Fruit fly (Drosophila melanogaster) whole organism, prepupa: ENCODE results near the gene CG14402.

Source experiments
- CG10631 ChIP-seq: fragments of 200-800 bp; sonication (Bioruptor generic); optimal IDR thresholded peaks from 2 replicates; lab custom pipeline; 2016; ENCODE audit warnings: missing biosample characterization, missing genetic modification characterization
- CG11902 ChIP-seq: fragments of 200-800 bp; sonication (Bioruptor generic); optimal IDR thresholded peaks from 3 replicates; lab custom pipeline; 2016; ENCODE audit warnings: missing biosample characterization, missing genetic modification characterization
- CG15336 ChIP-seq: fragments of 200-800 bp; sonication (Bioruptor generic); IDR thresholded peaks from 2 replicates; pipeline ENCODE4 v1.3.6; 2022; ENCODE audit warnings: missing biosample characterization, missing genetic modification characterization
- CG1621 ChIP-seq: fragments of 200-800 bp; sonication (Bioruptor generic); optimal IDR thresholded peaks from 3 replicates; lab custom pipeline; 2018; ENCODE audit warnings: missing biosample characterization, mild to moderate bottlenecking, missing genetic modification characterization
- CG16779 ChIP-seq: fragments of 200-800 bp; sonication (Bioruptor generic); optimal IDR thresholded peaks from 3 replicates; lab custom pipeline; 2017; ENCODE audit warnings: missing biosample characterization, mild to moderate bottlenecking, missing genetic modification characterization
- CG3032 ChIP-seq: fragments of 200-800 bp; optimal IDR thresholded peaks from 2 replicates; lab custom pipeline; 2019; ENCODE audit warnings: missing biosample characterization, mild to moderate bottlenecking, missing genetic modification characterization, moderate library complexity
- CG31627 ChIP-seq: fragments of 200-800 bp; sonication (Bioruptor generic); optimal IDR thresholded peaks from 3 replicates; lab custom pipeline; 2016; ENCODE audit warnings: missing biosample characterization, missing genetic modification characterization
- CG6163 ChIP-seq: fragments of 200-800 bp; sonication (Bioruptor generic); IDR thresholded peaks from 3 replicates; pipeline ENCODE4 v1.3.6; 2022; ENCODE audit warnings: missing biosample characterization, missing genetic modification characterization
- CG7368 ChIP-seq: fragments of 200-800 bp; sonication (Bioruptor generic); optimal IDR thresholded peaks from 3 replicates; lab custom pipeline; 2016; ENCODE audit warnings: missing biosample characterization, missing genetic modification characterization
- CG8632 ChIP-seq: fragments of 200-800 bp; sonication (Bioruptor generic); optimal IDR thresholded peaks from 3 replicates; lab custom pipeline; 2016; ENCODE audit warnings: missing biosample characterization, missing genetic modification characterization
- CG9139 ChIP-seq: fragments of 200-800 bp; sonication (Bioruptor generic); optimal IDR thresholded peaks from 3 replicates; lab custom pipeline; 2017; ENCODE audit warnings: missing biosample characterization, mild to moderate bottlenecking, missing genetic modification characterization
- Eip75B ChIP-seq: fragments of 200-800 bp; sonication (Bioruptor generic); optimal IDR thresholded peaks from 3 replicates; lab custom pipeline; 2016; ENCODE audit warnings: missing biosample characterization, missing genetic modification characterization
- Eip78C ChIP-seq: fragments of 200-800 bp; sonication (Bioruptor generic); peaks from one replicate; lab custom pipeline; 2016; ENCODE audit warnings: missing biosample characterization, missing genetic modification characterization
- Eip93F ChIP-seq: fragments of 200-800 bp; sonication (Bioruptor generic); optimal IDR thresholded peaks from 2 replicates; lab custom pipeline; 2016; ENCODE audit warnings: missing biosample characterization, mild to moderate bottlenecking, missing genetic modification characterization
- Ets21C ChIP-seq: fragments of 200-800 bp; sonication (Bioruptor generic); optimal IDR thresholded peaks from 3 replicates; lab custom pipeline; 2016; ENCODE audit warnings: missing biosample characterization, missing genetic modification characterization
- Ets96B ChIP-seq: fragments of 200-800 bp; optimal IDR thresholded peaks from 2 replicates; lab custom pipeline; 2019; ENCODE audit warnings: missing biosample characterization, mild to moderate bottlenecking, missing genetic modification characterization, moderate library complexity
- Hr38 ChIP-seq: sonication (Bioruptor generic); optimal IDR thresholded peaks from 2 replicates; lab custom pipeline; 2016; ENCODE audit warnings: missing biosample characterization, missing genetic modification characterization
- Hr4 ChIP-seq: fragments of 200-800 bp; sonication (Bioruptor generic); optimal IDR thresholded peaks from 3 replicates; lab custom pipeline; 2016; ENCODE audit warnings: missing biosample characterization, missing genetic modification characterization
- Lpt ChIP-seq: fragments of 200-800 bp; sonication (Bioruptor generic); optimal IDR thresholded peaks from 3 replicates; lab custom pipeline; 2016; ENCODE audit warnings: missing biosample characterization, missing genetic modification characterization
- Met ChIP-seq: fragments of 200-800 bp; sonication (Bioruptor generic); optimal IDR thresholded peaks from 3 replicates; lab custom pipeline; 2016; ENCODE audit warnings: missing biosample characterization, missing genetic modification characterization
- OdsH ChIP-seq: fragments of 200-800 bp; sonication (Bioruptor generic); optimal IDR thresholded peaks from 3 replicates; lab custom pipeline; 2016; ENCODE audit warnings: missing biosample characterization, missing genetic modification characterization
- Smox ChIP-seq: fragments of 200-800 bp; sonication (Bioruptor generic); optimal IDR thresholded peaks from 3 replicates; lab custom pipeline; 2016; ENCODE audit warnings: missing biosample characterization, missing genetic modification characterization
- Sox102F ChIP-seq: fragments of 200-800 bp; sonication (Bioruptor generic); optimal IDR thresholded peaks from 2 replicates; lab custom pipeline; 2016; ENCODE audit warnings: missing biosample characterization, mild to moderate bottlenecking, missing genetic modification characterization
- achi ChIP-seq: fragments of 200-800 bp; sonication (Bioruptor generic); optimal IDR thresholded peaks from 3 replicates; lab custom pipeline; 2016; ENCODE audit warnings: missing biosample characterization, missing genetic modification characterization
- cyc ChIP-seq: fragments of 200-800 bp; sonication (Bioruptor generic); optimal IDR thresholded peaks from 3 replicates; lab custom pipeline; 2016; ENCODE audit warnings: missing biosample characterization, missing genetic modification characterization
- dsx ChIP-seq: fragments of 200-800 bp; optimal IDR thresholded peaks from 3 replicates; lab custom pipeline; 2019; ENCODE audit warnings: missing biosample characterization, mild to moderate bottlenecking, missing genetic modification characterization, moderate library complexity; ENCODE audit not compliant: poor library complexity, severe bottlenecking
- esn ChIP-seq: fragments of 200-800 bp; sonication (Bioruptor generic); optimal IDR thresholded peaks from 2 replicates; lab custom pipeline; 2016; ENCODE audit warnings: missing biosample characterization, mild to moderate bottlenecking, missing genetic modification characterization, moderate library complexity
- fd85E ChIP-seq: fragments of 200-800 bp; sonication (Bioruptor generic); optimal IDR thresholded peaks from 3 replicates; lab custom pipeline; 2016; ENCODE audit warnings: missing biosample characterization, missing genetic modification characterization
- lz ChIP-seq: fragments of 200-800 bp; sonication (Bioruptor generic); optimal IDR thresholded peaks from 3 replicates; lab custom pipeline; 2016; ENCODE audit warnings: missing biosample characterization, missing genetic modification characterization
- net ChIP-seq: fragments of 200-800 bp; sonication (Bioruptor generic); optimal IDR thresholded peaks from 3 replicates; lab custom pipeline; 2016; ENCODE audit warnings: missing biosample characterization, missing genetic modification characterization
- pdm3 ChIP-seq: fragments of 200-800 bp; sonication (Bioruptor generic); optimal IDR thresholded peaks from 3 replicates; lab custom pipeline; 2016; ENCODE audit warnings: missing biosample characterization, missing genetic modification characterization
- salr ChIP-seq, 2 experiments: fragments of 200-800 bp; sonication (Bioruptor generic); optimal IDR thresholded peaks; 3 replicates each; lab custom pipeline; 2016 to 2018; ENCODE audit warnings: missing biosample characterization in 2 of 2, missing genetic modification characterization in 2 of 2, mild to moderate bottlenecking in 1 of 2
- svp ChIP-seq: fragments of 200-800 bp; sonication (Bioruptor generic); peaks from one replicate; lab custom pipeline; 2016; ENCODE audit warnings: missing biosample characterization, missing genetic modification characterization
- topi ChIP-seq: fragments of 200-800 bp; sonication (Bioruptor generic); optimal IDR thresholded peaks from 3 replicates; lab custom pipeline; 2016; ENCODE audit warnings: missing biosample characterization, missing genetic modification characterization
- vri ChIP-seq: fragments of 200-800 bp; sonication (Bioruptor generic); optimal IDR thresholded peaks from 3 replicates; lab custom pipeline; 2016; ENCODE audit warnings: missing biosample characterization, mild to moderate bottlenecking, missing genetic modification characterization

Gene CG14402

dm6 chr2L:20827045-20827444 is 22.1 kb upstream of the CG14402 start:
- TF ChIP-seq CG6163 (GFP tag; lab: Robert Waterston, UW) = no peak
- no peak for TF ChIP-seq achi (GFP tag; lab: Kevin White, UChicago)
- no peak for TF ChIP-seq Eip93F (GFP tag; lab: Kevin White, UChicago)
- no peak for TF ChIP-seq Ets21C (GFP tag; lab: Kevin White, UChicago)

dm6 chr2L:20828701-20829100 is 20.4 kb upstream of the CG14402 start:
- no peak for TF ChIP-seq CG11902 (GFP tag; lab: Kevin White, UChicago)

DNA sequence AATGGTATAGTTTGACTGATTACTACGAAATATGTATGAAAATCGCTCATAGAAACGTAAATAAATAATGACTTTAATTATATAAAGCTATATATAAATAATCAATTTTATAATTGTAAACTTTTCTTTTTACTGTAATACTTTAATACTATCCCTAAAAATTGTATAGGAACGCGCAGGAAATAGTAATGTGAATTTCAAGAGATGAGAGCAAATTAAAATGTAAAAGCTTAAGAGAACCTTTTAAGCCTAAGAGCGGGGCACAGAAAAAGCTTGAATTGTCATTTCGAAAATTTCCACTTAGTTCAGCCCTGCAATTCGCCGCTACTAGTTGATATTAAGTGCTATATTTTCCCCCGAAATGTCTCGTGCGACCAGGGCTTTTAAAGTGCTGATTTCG is 19.8 kb upstream of the CG14402 start, which contains the start of gene CG31673:
TSS of gene CG31673 (plus strand) at position 301 of the 400 bp plus-strand sequence.
- TF ChIP-seq Sox102F (GFP tag; lab: Kevin White, UChicago) (no peak), fd85E (no peak), salr (GFP tag; optimal IDR thresholded peaks at IDR 0.05; lab: Kevin White, UChicago) (no peak), Hr38 (GFP tag; lab: Kevin White, UChicago) (no peak), dsx (GFP tag; lab: Kevin White, UChicago) (no peak), lz (no peak), CG3032 (tag; lab: Kevin White, UChicago) (no peak), CG7368 (GFP tag; lab: Kevin White, UChicago) (no peak)

DNA sequence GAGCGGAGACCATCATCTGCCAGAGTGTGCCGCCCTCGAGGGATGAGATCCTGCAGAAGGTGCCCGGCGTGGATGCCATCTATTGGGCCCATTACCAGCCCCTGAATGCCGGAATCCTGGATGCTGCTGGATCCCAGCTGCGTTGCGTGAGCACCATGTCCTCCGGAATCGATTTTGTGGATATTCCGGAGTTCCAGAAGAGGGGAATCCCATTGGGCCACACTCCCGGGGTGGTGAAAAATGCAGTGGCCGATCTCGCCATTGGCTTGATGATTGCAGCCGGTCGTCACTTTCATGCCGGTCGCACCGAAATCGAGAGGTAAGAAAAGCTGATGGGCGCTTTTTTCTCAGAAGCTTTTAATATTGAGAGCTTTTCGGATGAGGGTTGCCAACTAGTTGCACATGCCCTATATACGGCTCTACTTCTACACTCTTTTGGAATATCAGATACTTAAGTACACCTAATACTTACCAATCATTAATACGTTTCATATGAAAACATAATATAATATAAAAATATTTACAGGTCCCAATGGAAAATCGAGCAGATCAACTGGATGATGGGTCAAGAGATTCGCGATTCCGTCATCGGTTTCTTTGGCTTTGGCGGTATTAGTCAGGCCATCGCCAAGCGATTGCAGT is 19.2 kb upstream of the CG14402 start:
- TF ChIP-seq topi (GFP tag; lab: Kevin White, UChicago) (peak; percentile 9), CG15336 (GFP tag; lab: Robert Waterston, UW) (no peak), CG10631 (GFP tag; lab: Kevin White, UChicago) (peak; percentile 22), vri (peak; percentile 34), Ets96B (tag; lab: Kevin White, UChicago) (no peak), Met (GFP tag; lab: Kevin White, UChicago) (peak; percentile 7), CG8632 (GFP tag; lab: Kevin White, UChicago) (peak; percentile 6), CG9139 (GFP tag; lab: Kevin White, UChicago) (no peak), CG16779 (no peak), dsx (GFP tag; lab: Kevin White, UChicago) (no peak), OdsH (peak; percentile 24), pdm3 (GFP tag; lab: Kevin White, UChicago) (peak; percentile 23), Hr4 (GFP tag; lab: Kevin White, UChicago) (peak; percentile 6), svp (GFP tag; lab: Kevin White, UChicago) (no peak), CG7368 (GFP tag; lab: Kevin White, UChicago) (no peak), Eip75B (GFP tag; lab: Kevin White, UChicago) (peak; percentile 2), Eip78C (GFP tag; lab: Kevin White, UChicago) (peak; percentile 50), cyc (GFP tag; lab: Kevin White, UChicago) (peak; percentile 32), Lpt (GFP tag; lab: Kevin White, UChicago) (no peak), CG1621 (tag; lab: Kevin White, UChicago) (no peak), CG31627 (GFP tag; lab: Kevin White, UChicago) (no peak), esn (GFP tag; lab: Kevin White, UChicago) (peak; percentile 34), Smox (GFP tag; lab: Kevin White, UChicago) (peak; percentile 18)
- TF ChIP-seq, all 60 proteins: peak for 13

DNA sequence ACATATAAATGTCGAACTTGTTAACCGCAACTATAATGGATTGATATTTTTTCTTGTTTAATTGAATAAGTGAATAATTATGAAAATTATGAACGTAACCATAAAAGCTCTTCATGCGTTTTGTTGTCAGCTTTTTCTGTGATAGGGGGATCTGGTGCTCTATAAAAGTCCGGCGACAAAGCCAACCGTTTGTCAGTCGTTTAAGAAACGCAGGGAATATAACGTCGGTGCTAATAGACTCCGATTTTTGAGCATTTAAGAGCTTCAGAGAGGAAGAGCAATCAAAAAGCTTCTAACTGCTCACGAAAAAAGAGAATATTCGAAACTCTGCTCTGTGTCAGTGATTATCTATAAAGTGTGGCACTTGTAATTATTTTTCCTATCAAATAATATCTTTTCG is 18.0 kb upstream of the CG14402 start, which contains the start of gene CG31674:
TSS of gene CG31674 (plus strand) at position 203 of the 400 bp plus-strand sequence.
- TF ChIP-seq net (no peak), Met (GFP tag; lab: Kevin White, UChicago) (no peak), vri (peak; percentile 6), CG9139 (GFP tag; lab: Kevin White, UChicago) (no peak)
